Worm (Caenorhabditis elegans) whole organism, early embryonic: ENCODE data around the gene T21E8.5.

Experiments
- B0310.2 ChIP-seq: sonication (generic microtip); optimal IDR thresholded peaks from 2 replicates; lab custom pipeline; 2016; ENCODE audit warnings: mild to moderate bottlenecking, missing genetic modification characterization, missing compliant biosample characterization
- F13C5.2 ChIP-seq: sonication (generic microtip); optimal IDR thresholded peaks from 2 replicates; lab custom pipeline; 2017; ENCODE audit warnings: mild to moderate bottlenecking, missing genetic modification characterization, inconsistent platforms, missing compliant biosample characterization
- aly-1 ChIP-seq: sonication (generic microtip); optimal IDR thresholded peaks from 2 replicates; lab custom pipeline; 2016; ENCODE audit warnings: missing genetic modification characterization, missing compliant biosample characterization
- ama-1 ChIP-seq: fragments of 150-350 bp; optimal IDR thresholded peaks from 2 replicates; lab custom pipeline; 2014
- ceh-13 ChIP-seq: fragments of 200-800 bp; sonication (Bioruptor generic); optimal IDR thresholded peaks from 2 replicates; lab custom pipeline; 2018; ENCODE audit warnings: mild to moderate bottlenecking, missing genetic modification characterization, missing compliant biosample characterization
- ceh-36 ChIP-seq: sonication (generic microtip); optimal IDR thresholded peaks from 2 replicates; lab custom pipeline; 2016; ENCODE audit warnings: missing genetic modification characterization, inconsistent platforms, missing compliant biosample characterization
- ets-7 ChIP-seq: sonication (generic microtip); optimal IDR thresholded peaks from 2 replicates; lab custom pipeline; 2016; ENCODE audit warnings: missing genotype, missing genetic modification characterization, missing compliant biosample characterization
- flt-1 ChIP-seq: fragments of 200-800 bp; sonication (Bioruptor generic); IDR thresholded peaks from 2 replicates; pipeline ENCODE4 v1.3.6; 2022; ENCODE audit warnings: missing genetic modification characterization, missing compliant biosample characterization
- hmbx-1 ChIP-seq: sonication (generic microtip); optimal IDR thresholded peaks from 2 replicates; lab custom pipeline; 2016; ENCODE audit warnings: mild to moderate bottlenecking, missing genetic modification characterization, missing compliant biosample characterization
- hmg-4 ChIP-seq: fragments of 200-800 bp; sonication (Bioruptor generic); optimal IDR thresholded peaks from 2 replicates; lab custom pipeline; 2018; ENCODE audit warnings: mild to moderate bottlenecking, missing genetic modification characterization, missing compliant biosample characterization
- hnd-1 ChIP-seq: sonication (generic microtip); optimal IDR thresholded peaks from 2 replicates; lab custom pipeline; 2016; ENCODE audit warnings: missing genetic modification characterization, missing compliant biosample characterization
- pes-1 ChIP-seq: fragments of 200-800 bp; sonication (Bioruptor generic); IDR thresholded peaks from 2 replicates; pipeline ENCODE4 v1.3.6; 2022; ENCODE audit warnings: missing genetic modification reagents, missing genetic modification characterization, missing compliant biosample characterization
- scrt-1 ChIP-seq: fragments of 200-800 bp; sonication (Bioruptor generic); IDR thresholded peaks from 2 replicates; pipeline ENCODE4 v1.3.6; 2022; ENCODE audit warnings: missing genetic modification characterization, missing compliant biosample characterization
- sea-1 ChIP-seq: fragments of 200-800 bp; sonication (Bioruptor generic); conservative IDR thresholded peaks from 2 replicates; pipeline ENCODE4 v1.3.6; 2022; ENCODE audit warnings: missing genetic modification characterization, missing compliant biosample characterization
- tbx-11 ChIP-seq: fragments of 200-800 bp; sonication (Bioruptor generic); IDR thresholded peaks from 2 replicates; pipeline ENCODE4 v1.3.6; 2022; ENCODE audit warnings: missing genetic modification characterization, missing compliant biosample characterization
- tbx-37 ChIP-seq: fragments of 200-800 bp; sonication (Bioruptor generic); conservative IDR thresholded peaks from 2 replicates; pipeline ENCODE4 v1.3.6; 2022; ENCODE audit warnings: missing genetic modification reagents, missing genetic modification characterization, missing compliant biosample characterization
- tra-4 ChIP-seq: sonication (generic microtip); optimal IDR thresholded peaks from 2 replicates; lab custom pipeline; 2017; ENCODE audit warnings: missing genetic modification characterization, missing compliant biosample characterization

The T21E8.5 gene

DNA sequence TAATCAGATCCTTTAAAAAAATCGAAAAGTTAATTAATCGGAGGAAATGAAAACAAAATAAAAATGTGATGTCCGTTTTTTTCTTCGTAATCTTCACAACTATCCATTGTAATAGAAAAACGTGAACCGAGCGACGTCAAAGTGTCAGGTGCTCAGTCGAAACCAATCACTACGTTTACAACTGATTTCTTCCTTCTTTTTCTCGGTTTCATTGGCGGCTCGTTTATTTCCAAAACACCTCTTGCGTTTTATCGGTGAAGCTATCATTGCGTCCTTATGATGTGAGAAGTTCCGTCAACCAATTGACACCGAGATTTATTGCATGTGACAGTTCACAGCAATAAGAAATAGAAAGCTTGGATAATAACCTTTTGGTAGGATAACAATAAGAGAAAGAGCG lies 32.7 kb upstream of the T21E8.5 start:
- TF ChIP-seq B0310.2 (tag; lab: Kevin White, UChicago): no peak
- TF ChIP-seq aly-1 (tag; lab: Kevin White, UChicago): no peak
- TF ChIP-seq F13C5.2 (tag; lab: Kevin White, UChicago): no peak
- TF ChIP-seq pes-1 (GFP tag; lab: Robert Waterston, UW): no peak
- TF ChIP-seq hnd-1 (tag; lab: Kevin White, UChicago): no peak
- no peak for TF ChIP-seq flt-1
- TF ChIP-seq hmg-4 (GFP tag; lab: Kevin White, UChicago): no peak
- no peak for TF ChIP-seq tbx-11 (GFP tag; lab: Robert Waterston, UW)
- no peak for TF ChIP-seq ceh-36 (tag; lab: Kevin White, UChicago)
- TF ChIP-seq scrt-1 (GFP tag; lab: Robert Waterston, UW): no peak
- no peak for TF ChIP-seq tra-4
- no peak for TF ChIP-seq ets-7 (tag; lab: Kevin White, UChicago)
- TF ChIP-seq ceh-13 (GFP tag; lab: Kevin White, UChicago): no peak
- TF ChIP-seq hmbx-1 (tag; lab: Kevin White, UChicago): no peak
- TF ChIP-seq ama-1 (lab: Kevin White, UChicago): no peak
- TF ChIP-seq tbx-37 (GFP tag; lab: Robert Waterston, UW): no peak
- TF ChIP-seq sea-1 (GFP tag; lab: Robert Waterston, UW): no peak

DNA sequence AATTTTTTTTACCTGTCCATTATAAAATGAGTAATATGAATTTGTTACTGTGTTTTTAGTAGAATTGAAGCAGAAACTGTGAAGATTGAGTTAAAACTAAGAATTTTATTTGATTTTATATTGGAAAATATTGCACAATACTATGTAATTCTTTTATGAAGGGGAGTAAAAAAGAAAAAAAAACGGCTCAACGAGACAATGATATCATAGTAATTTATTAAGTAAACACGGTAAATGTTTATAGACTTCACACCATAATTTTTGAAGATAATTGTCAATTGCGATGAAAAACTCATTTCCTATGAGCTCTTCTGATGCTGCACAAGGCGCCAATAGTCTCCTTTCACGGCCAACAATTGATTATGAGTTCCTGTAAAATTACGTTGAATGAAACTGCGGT lies 26.8 kb upstream of the T21E8.5 start, which contains the start of gene pgp-5:
pgp-5 (minus strand) TSS at position 87 of the 400 bp plus-strand sequence.
- TF ChIP-seq hmg-4 (GFP tag; lab: Kevin White, UChicago) (no peak), hmbx-1 (tag; lab: Kevin White, UChicago) (no peak), F13C5.2 (tag; lab: Kevin White, UChicago) (no peak), tbx-37 (GFP tag; lab: Robert Waterston, UW) (no peak), flt-1 (no peak), tra-4 (no peak), scrt-1 (GFP tag; lab: Robert Waterston, UW) (no peak), aly-1 (tag; lab: Kevin White, UChicago) (no peak), tbx-11 (GFP tag; lab: Robert Waterston, UW) (no peak), ets-7 (tag; lab: Kevin White, UChicago) (no peak), pes-1 (GFP tag; lab: Robert Waterston, UW) (no peak), B0310.2 (tag; lab: Kevin White, UChicago) (no peak)

ce11 chrX:10859622-10860021 lies 26.4 kb upstream of the T21E8.5 start:
- TF ChIP-seq tra-4 (no peak), ceh-13 (GFP tag; lab: Kevin White, UChicago) (no peak), ets-7 (tag; lab: Kevin White, UChicago) (no peak), pes-1 (GFP tag; lab: Robert Waterston, UW) (no peak), hmbx-1 (tag; lab: Kevin White, UChicago) (no peak), F13C5.2 (tag; lab: Kevin White, UChicago) (no peak), scrt-1 (GFP tag; lab: Robert Waterston, UW) (no peak), flt-1 (no peak), ceh-36 (tag; lab: Kevin White, UChicago) (no peak)

ce11 chrX:10861673-10862072 lies 24.3 kb upstream of the T21E8.5 start:
- no peak for TF ChIP-seq tbx-11 (GFP tag; lab: Robert Waterston, UW)
- TF ChIP-seq tra-4: no peak
- no peak for TF ChIP-seq hmg-4 (GFP tag; lab: Kevin White, UChicago)
- TF ChIP-seq aly-1 (tag; lab: Kevin White, UChicago): no peak
- no peak for TF ChIP-seq ceh-13 (GFP tag; lab: Kevin White, UChicago)

- no peak for TF ChIP-seq tbx-11 (GFP tag; lab: Robert Waterston, UW)
- TF ChIP-seq ceh-13 (GFP tag; lab: Kevin White, UChicago): no peak
- TF ChIP-seq aly-1 (tag; lab: Kevin White, UChicago): no peak
- no peak for TF ChIP-seq flt-1
- TF ChIP-seq tra-4: no peak
- no peak for TF ChIP-seq F13C5.2 (tag; lab: Kevin White, UChicago)
- TF ChIP-seq hmbx-1 (tag; lab: Kevin White, UChicago): no peak
These were observed 23.4 kb upstream of the T21E8.5 start for ce11 chrX:10862582-10862981.

DNA sequence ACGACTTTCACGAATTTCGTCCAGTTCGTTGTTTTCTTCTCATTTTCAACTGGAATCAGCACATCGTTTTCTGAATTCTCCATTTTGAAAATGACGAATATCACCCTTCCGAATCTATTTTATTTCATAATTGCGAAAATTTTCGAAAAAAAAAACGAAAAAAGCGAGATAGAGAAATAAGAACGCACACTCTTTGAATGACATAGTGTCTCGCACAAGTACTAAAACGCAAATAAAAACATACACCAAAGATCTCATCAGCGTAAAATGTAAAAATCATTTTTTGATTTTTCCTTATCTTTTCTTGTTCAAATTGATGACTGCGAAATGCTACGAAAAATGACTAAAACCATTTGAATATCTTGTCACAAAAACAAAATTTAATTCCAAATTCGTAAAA lies 21.6 kb upstream of the T21E8.5 start, which contains the start of gene pgp-8:
pgp-8 (minus strand) TSS at position 101 of the 400 bp plus-strand sequence.
- TF ChIP-seq hnd-1 (tag; lab: Kevin White, UChicago) (no peak), hmbx-1 (tag; lab: Kevin White, UChicago) (no peak), sea-1 (GFP tag; lab: Robert Waterston, UW) (no peak), ceh-13 (GFP tag; lab: Kevin White, UChicago) (no peak), ceh-36 (tag; lab: Kevin White, UChicago) (no peak), scrt-1 (GFP tag; lab: Robert Waterston, UW) (no peak), flt-1 (no peak), tbx-37 (GFP tag; lab: Robert Waterston, UW) (no peak), ama-1 (lab: Kevin White, UChicago) (no peak), hmg-4 (GFP tag; lab: Kevin White, UChicago) (no peak), F13C5.2 (tag; lab: Kevin White, UChicago) (no peak), tbx-11 (GFP tag; lab: Robert Waterston, UW) (no peak), aly-1 (tag; lab: Kevin White, UChicago) (no peak)

DNA sequence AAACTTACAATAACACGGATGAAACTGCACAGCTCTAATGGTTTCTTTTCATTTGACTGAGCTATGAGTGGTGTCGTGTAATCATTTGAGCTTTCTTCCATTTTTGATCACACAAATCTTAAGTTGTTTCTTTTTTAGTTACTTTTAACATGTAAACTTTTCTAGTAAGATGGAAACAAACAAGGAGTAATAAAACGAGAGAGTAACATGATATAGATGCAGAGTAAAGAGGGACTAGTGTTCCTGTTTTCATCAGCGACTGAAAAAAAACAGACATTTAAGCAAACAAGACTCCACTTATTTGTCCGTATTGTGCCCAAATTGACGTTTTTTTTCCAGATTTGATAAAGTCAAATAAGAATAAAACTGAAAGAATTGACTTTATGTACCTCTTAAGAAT lies 15.8 kb upstream of the T21E8.5 start, which contains the start of gene pgp-7:
pgp-7 (minus strand) TSS at position 101 of the 400 bp plus-strand sequence.
- TF ChIP-seq tra-4: no peak
- no peak for TF ChIP-seq ceh-13 (GFP tag; lab: Kevin White, UChicago)
- no peak for TF ChIP-seq tbx-37 (GFP tag; lab: Robert Waterston, UW)
- no peak for TF ChIP-seq pes-1 (GFP tag; lab: Robert Waterston, UW)
- no peak for TF ChIP-seq scrt-1 (GFP tag; lab: Robert Waterston, UW)
- no peak for TF ChIP-seq hmg-4 (GFP tag; lab: Kevin White, UChicago)
- no peak for TF ChIP-seq F13C5.2 (tag; lab: Kevin White, UChicago)
- no peak for TF ChIP-seq ets-7 (tag; lab: Kevin White, UChicago)
- TF ChIP-seq flt-1: no peak
- no peak for TF ChIP-seq hnd-1 (tag; lab: Kevin White, UChicago)
